Fruit fly (Drosophila melanogaster) whole organism, embryonic: ENCODE measurements around the gene scny.

ENCODE experiments used
- BtbVII ChIP-seq: fragments of 200-800 bp; sonication (Bioruptor generic); optimal IDR thresholded peaks from 3 replicates; lab custom pipeline; 2017; ENCODE audit warnings: missing biosample characterization, mild to moderate bottlenecking, missing genetic modification characterization
- CG10267 ChIP-seq: fragments of 200-800 bp; sonication (Bioruptor generic); optimal IDR thresholded peaks from 2 replicates; lab custom pipeline; 2018; ENCODE audit warnings: missing biosample characterization, mild to moderate bottlenecking, missing genetic modification characterization, moderate library complexity
- CG10431 ChIP-seq: fragments of 200-800 bp; sonication (Bioruptor generic); optimal IDR thresholded peaks from 3 replicates; lab custom pipeline; 2018; ENCODE audit warnings: missing biosample characterization, mild to moderate bottlenecking, missing genetic modification characterization
- CG12744 ChIP-seq: fragments of 200-800 bp; sonication (Bioruptor generic); optimal IDR thresholded peaks from 2 replicates; lab custom pipeline; 2016; ENCODE audit warnings: missing biosample characterization, missing genetic modification characterization
- CG14050 ChIP-seq: fragments of 200-800 bp; sonication (Bioruptor generic); IDR thresholded peaks from 3 replicates; pipeline ENCODE4 v1.3.6; 2022; ENCODE audit warnings: missing biosample characterization, missing genetic modification characterization
- CG15269 ChIP-seq: fragments of 200-800 bp; sonication (Bioruptor generic); optimal IDR thresholded peaks from 2 replicates; lab custom pipeline; 2018; ENCODE audit warnings: missing biosample characterization, mild to moderate bottlenecking, missing genetic modification characterization, moderate library complexity
- CG15601 ChIP-seq: fragments of 200-800 bp; sonication (Bioruptor generic); optimal IDR thresholded peaks from 3 replicates; lab custom pipeline; 2019; ENCODE audit warnings: missing biosample characterization, mild to moderate bottlenecking, missing genetic modification characterization, moderate library complexity
- CG17612 ChIP-seq: fragments of 200-800 bp; sonication (Bioruptor generic); IDR thresholded peaks from 2 replicates; pipeline ENCODE4 v1.3.6; 2022; ENCODE audit warnings: missing biosample characterization, missing genetic modification characterization
- CG17829 ChIP-seq: fragments of 200-800 bp; optimal IDR thresholded peaks from 2 replicates; lab custom pipeline; 2019; ENCODE audit warnings: missing biosample characterization, mild to moderate bottlenecking, missing genetic modification characterization, moderate library complexity
- CG2116 ChIP-seq: fragments of 200-800 bp; sonication (Bioruptor generic); optimal IDR thresholded peaks from 3 replicates; lab custom pipeline; 2018; ENCODE audit warnings: missing biosample characterization, mild to moderate bottlenecking, missing genetic modification characterization
- CG2120 ChIP-seq: fragments of 200-800 bp; sonication (Bioruptor generic); optimal IDR thresholded peaks from 3 replicates; lab custom pipeline; 2016; ENCODE audit warnings: missing biosample characterization, missing genetic modification characterization
- CG2202 ChIP-seq: fragments of 200-800 bp; sonication (Bioruptor generic); optimal IDR thresholded peaks from 2 replicates; lab custom pipeline; 2018; ENCODE audit warnings: missing biosample characterization, mild to moderate bottlenecking, missing genetic modification characterization
- CG3163 ChIP-seq: fragments of 200-800 bp; sonication (Bioruptor generic); optimal IDR thresholded peaks from 3 replicates; lab custom pipeline; 2016; ENCODE audit warnings: missing biosample characterization, missing genetic modification characterization
- CG34376 ChIP-seq: fragments of 200-800 bp; sonication (Bioruptor generic); optimal IDR thresholded peaks from 2 replicates; lab custom pipeline; 2018; ENCODE audit warnings: missing biosample characterization, mild to moderate bottlenecking, missing genetic modification characterization
- CG4707 ChIP-seq: fragments of 200-800 bp; sonication (Bioruptor generic); optimal IDR thresholded peaks from 2 replicates; lab custom pipeline; 2018; ENCODE audit warnings: missing biosample characterization, mild to moderate bottlenecking, missing genetic modification characterization, moderate library complexity
- CG4854 ChIP-seq: fragments of 200-800 bp; sonication (Bioruptor generic); optimal IDR thresholded peaks from 2 replicates; lab custom pipeline; 2016; ENCODE audit warnings: missing biosample characterization, missing genetic modification characterization, inconsistent platforms
- CG5180 ChIP-seq: fragments of 200-800 bp; sonication (Bioruptor generic); optimal IDR thresholded peaks from 3 replicates; lab custom pipeline; 2017; ENCODE audit warnings: missing biosample characterization, missing genetic modification characterization, mild to moderate bottlenecking, moderate library complexity, missing genetic modification reagents
- CG6689 ChIP-seq: fragments of 200-800 bp; sonication (Bioruptor generic); IDR thresholded peaks from 2 replicates; pipeline ENCODE4 v1.3.6; 2022; ENCODE audit warnings: missing biosample characterization, missing genetic modification characterization
- CG7928 ChIP-seq: fragments of 200-800 bp; sonication (Bioruptor generic); optimal IDR thresholded peaks from 2 replicates; lab custom pipeline; 2017; ENCODE audit warnings: missing biosample characterization, mild to moderate bottlenecking, missing genetic modification characterization
- CG8478 ChIP-seq: fragments of >200 bp; optimal IDR thresholded peaks from 2 replicates; lab custom pipeline; 2018
- CG9437 ChIP-seq: fragments of 200-800 bp; sonication (Bioruptor generic); optimal IDR thresholded peaks from 2 replicates; lab custom pipeline; 2018; ENCODE audit warnings: missing biosample characterization, mild to moderate bottlenecking, missing genetic modification characterization
- CG9932 ChIP-seq: fragments of 200-800 bp; sonication (Bioruptor generic); IDR thresholded peaks from 2 replicates; pipeline ENCODE4 v1.3.6; 2022; ENCODE audit warnings: missing biosample characterization, missing genetic modification characterization
- CoRest ChIP-seq: fragments of 200-800 bp; sonication (Bioruptor generic); optimal IDR thresholded peaks from 3 replicates; lab custom pipeline; 2018; ENCODE audit warnings: missing biosample characterization, mild to moderate bottlenecking, missing genetic modification characterization, moderate library complexity
- Dbx ChIP-seq: fragments of 200-800 bp; sonication (Bioruptor generic); IDR thresholded peaks from 3 replicates; pipeline ENCODE4 v1.3.6; 2022; ENCODE audit warnings: missing biosample characterization, missing genetic modification characterization
- E2f2 ChIP-seq: fragments of 200-800 bp; sonication (Bioruptor generic); IDR thresholded peaks from 2 replicates; pipeline ENCODE4 v1.3.6; 2022; ENCODE audit warnings: missing biosample characterization, missing genetic modification characterization
- Elba2 ChIP-seq: fragments of 200-800 bp; sonication (Bioruptor generic); optimal IDR thresholded peaks from 3 replicates; lab custom pipeline; 2016; ENCODE audit warnings: missing biosample characterization, missing genetic modification characterization
- Ets65A ChIP-seq: fragments of 200-800 bp; sonication (Bioruptor generic); peaks from one replicate; lab custom pipeline; 2016; ENCODE audit warnings: missing biosample characterization, missing genetic modification characterization
- HLH3B ChIP-seq: fragments of 200-800 bp; sonication (Bioruptor generic); IDR thresholded peaks from 2 replicates; pipeline ENCODE4 v1.3.6; 2022; ENCODE audit warnings: missing biosample characterization, missing genetic modification characterization
- HmgD ChIP-seq: fragments of 200-800 bp; sonication (Bioruptor generic); optimal IDR thresholded peaks from 3 replicates; lab custom pipeline; 2016; ENCODE audit warnings: missing biosample characterization, missing genetic modification characterization
- Hmr ChIP-seq: fragments of 200-800 bp; sonication (Bioruptor generic); optimal IDR thresholded peaks from 3 replicates; lab custom pipeline; 2017; ENCODE audit warnings: mild to moderate bottlenecking, missing biosample characterization, missing genetic modification reagents, missing genetic modification characterization
- Lhr ChIP-seq: fragments of 200-800 bp; sonication (Bioruptor generic); optimal IDR thresholded peaks from 3 replicates; lab custom pipeline; 2017; ENCODE audit warnings: mild to moderate bottlenecking, missing biosample characterization, missing genetic modification reagents, missing genetic modification characterization
- MESR4 ChIP-seq: fragments of 200-800 bp; sonication (Bioruptor generic); optimal IDR thresholded peaks from 2 replicates; lab custom pipeline; 2018; ENCODE audit warnings: missing biosample characterization, mild to moderate bottlenecking, missing genetic modification characterization, moderate library complexity
- Neu2 ChIP-seq: fragments of 200-800 bp; sonication (Bioruptor generic); optimal IDR thresholded peaks from 3 replicates; lab custom pipeline; 2016; ENCODE audit warnings: missing biosample characterization, missing genetic modification characterization, borderline replicate concordance
- Rx ChIP-seq: fragments of 200-800 bp; sonication (Bioruptor generic); IDR thresholded peaks from 2 replicates; pipeline ENCODE4 v1.3.6; 2022; ENCODE audit warnings: missing biosample characterization, missing genetic modification characterization
- Side ChIP-seq: fragments of 200-800 bp; sonication (Bioruptor generic); optimal IDR thresholded peaks from 2 replicates; lab custom pipeline; 2016; ENCODE audit warnings: missing biosample characterization, missing genetic modification characterization
- Tbp ChIP-seq: fragments of >200 bp; optimal IDR thresholded peaks from 2 replicates; lab custom pipeline; 2018; ENCODE audit warnings: missing biosample characterization, missing genetic modification characterization
- ac ChIP-seq: fragments of 200-800 bp; sonication (Bioruptor generic); optimal IDR thresholded peaks from 3 replicates; lab custom pipeline; 2017; ENCODE audit warnings: missing biosample characterization, mild to moderate bottlenecking, missing genetic modification characterization
- caup ChIP-seq: fragments of 200-800 bp; sonication (Bioruptor generic); optimal IDR thresholded peaks from 3 replicates; lab custom pipeline; 2017; ENCODE audit warnings: missing biosample characterization, mild to moderate bottlenecking, missing genetic modification characterization, moderate library complexity; ENCODE audit not compliant: severe bottlenecking
- cwo ChIP-seq: fragments of 200-800 bp; sonication (Bioruptor generic); optimal IDR thresholded peaks from 3 replicates; lab custom pipeline; 2017; ENCODE audit warnings: missing biosample characterization, missing genetic modification characterization, mild to moderate bottlenecking, moderate library complexity, missing genetic modification reagents
- disco-r ChIP-seq: fragments of 200-800 bp; sonication (Bioruptor generic); optimal IDR thresholded peaks from 2 replicates; lab custom pipeline; 2016; ENCODE audit warnings: missing biosample characterization, missing genetic modification characterization
- eve ChIP-seq, 2 experiments: fragments of >200 bp; optimal IDR thresholded peaks; 2 replicates each; lab custom pipeline; 2017; ENCODE audit warnings: missing biosample characterization in 2 of 2, missing genetic modification characterization in 2 of 2
- gem ChIP-seq: fragments of 200-800 bp; sonication (Bioruptor generic); optimal IDR thresholded peaks from 2 replicates; lab custom pipeline; 2019; ENCODE audit warnings: missing biosample characterization, mild to moderate bottlenecking, missing genetic modification characterization, moderate library complexity
- grau ChIP-seq: fragments of 200-800 bp; optimal IDR thresholded peaks from 3 replicates; lab custom pipeline; 2019; ENCODE audit warnings: missing biosample characterization, mild to moderate bottlenecking, missing genetic modification characterization, moderate library complexity
- gt ChIP-seq: fragments of 200-800 bp; sonication (Bioruptor generic); IDR thresholded peaks from 2 replicates; pipeline ENCODE4 v1.3.6; 2022; ENCODE audit warnings: missing biosample characterization, missing genetic modification characterization
- klu ChIP-seq: fragments of 200-800 bp; sonication (Bioruptor generic); IDR thresholded peaks from 2 replicates; pipeline ENCODE4 v1.3.6; 2022; ENCODE audit warnings: missing biosample characterization, missing genetic modification characterization
- mirr ChIP-seq: fragments of 200-800 bp; sonication (Bioruptor generic); optimal IDR thresholded peaks from 3 replicates; lab custom pipeline; 2018; ENCODE audit warnings: missing biosample characterization, mild to moderate bottlenecking, missing genetic modification characterization
- org-1 ChIP-seq: fragments of 200-800 bp; sonication (Bioruptor generic); optimal IDR thresholded peaks from 2 replicates; lab custom pipeline; 2017; ENCODE audit warnings: missing biosample characterization, missing genetic modification characterization
- pfk ChIP-seq: fragments of 200-800 bp; sonication (Bioruptor generic); optimal IDR thresholded peaks from 2 replicates; lab custom pipeline; 2018; ENCODE audit warnings: missing biosample characterization, mild to moderate bottlenecking, missing genetic modification characterization, moderate library complexity
- sd ChIP-seq: fragments of 200-800 bp; sonication (Bioruptor generic); optimal IDR thresholded peaks from 3 replicates; lab custom pipeline; 2018; ENCODE audit warnings: missing biosample characterization, mild to moderate bottlenecking, missing genetic modification characterization, moderate library complexity
- sisA ChIP-seq: fragments of 200-800 bp; sonication (Bioruptor generic); IDR thresholded peaks from 2 replicates; pipeline ENCODE4 v1.3.6; 2022; ENCODE audit warnings: missing biosample characterization, missing genetic modification characterization

The scny gene

dm6 chr3L:5810633-5811341 lies 42.0 kb downstream of the scny start, which contains the start of the genes S6k and kri (continued):
- TF ChIP-seq Hmr (GFP tag; lab: Kevin White, UChicago) (peak; percentile 27), Side (GFP tag; lab: Kevin White, UChicago) (no peak), BtbVII (GFP tag; lab: Kevin White, UChicago) (no peak), Lhr (GFP tag; lab: Kevin White, UChicago) (peak; percentile 40), CG14050 (no peak), pfk (no peak), Ets65A (no peak), CG17829 (tag; lab: Kevin White, UChicago) (peak; percentile 22), CG2116 (GFP tag; lab: Kevin White, UChicago) (peak; percentile 27), sisA (GFP tag; lab: Robert Waterston, UW) (no peak), CG7928 (GFP tag; lab: Kevin White, UChicago) (peak; percentile 14), Neu2 (GFP tag; lab: Kevin White, UChicago) (no peak), CG10267 (tag; lab: Kevin White, UChicago) (peak; percentile 47), MESR4 (GFP tag; lab: Kevin White, UChicago) (peak; percentile 99), CG3163 (GFP tag; lab: Kevin White, UChicago) (no peak), CG15269 (peak; percentile 17), CG10431 (GFP tag; lab: Kevin White, UChicago) (no peak), CG12744 (GFP tag; lab: Kevin White, UChicago) (no peak), CG6689 (no peak), CG2202 (no peak), CoRest (tag; lab: Kevin White, UChicago) (no peak), org-1 (GFP tag; lab: Kevin White, UChicago) (no peak), E2f2 (GFP tag; lab: Robert Waterston, UW) (peak; percentile 24; the same call in 1 of the 2 replicates), caup (GFP tag; lab: Kevin White, UChicago) (no peak), Dbx (GFP tag; lab: Robert Waterston, UW) (no peak), HmgD (GFP tag; lab: Kevin White, UChicago) (no peak), CG4707 (GFP tag; lab: Kevin White, UChicago) (no peak), sd (tag; lab: Kevin White, UChicago) (peak; percentile 33), mirr (GFP tag; lab: Kevin White, UChicago) (peak; percentile 35), HLH3B (GFP tag; lab: Robert Waterston, UW) (no peak), ac (GFP tag; lab: Kevin White, UChicago) (no peak), CG34376 (GFP tag; lab: Kevin White, UChicago) (peak; percentile 52), cwo (GFP tag; lab: Kevin White, UChicago) (peak; percentile 36), klu (GFP tag; lab: Robert Waterston, UW) (no peak), CG5180 (GFP tag; lab: Kevin White, UChicago) (no peak), Rx (GFP tag; lab: Robert Waterston, UW) (no peak), Elba2 (GFP tag; lab: Kevin White, UChicago) (no peak), disco-r (GFP tag; lab: Kevin White, UChicago) (no peak), CG17612 (GFP tag; lab: Robert Waterston, UW) (no peak), grau (peak; percentile 19), CG2120 (no peak), CG4854 (GFP tag; lab: Kevin White, UChicago) (no peak), CG9437 (GFP tag; lab: Kevin White, UChicago) (no peak), gem (no peak), CG9932 (no peak), Tbp (GFP tag; lab: Kevin White, UChicago) (no peak), CG15601 (tag; lab: Kevin White, UChicago) (peak; percentile 2), CG8478 (lab: Kevin White, UChicago) (peak; percentile 62), eve (GFP tag; optimal IDR thresholded peaks at IDR 0.05; lab: Kevin White, UChicago) (no peak), gt (GFP tag; lab: Robert Waterston, UW) (no peak)
